Worm (Caenorhabditis elegans) whole organism, L4 larva: ENCODE data around the gene C23H3.5.

Experiments used
- F49E8.2 ChIP-seq: sonication (generic microtip); optimal IDR thresholded peaks from 2 replicates; lab custom pipeline; 2016; ENCODE audit warnings: missing compliant biosample characterization, mild to moderate bottlenecking, missing genetic modification characterization, borderline replicate concordance
- ZK546.5 ChIP-seq, 2 experiments: sonication (generic microtip); optimal IDR thresholded peaks; 2 replicates each; lab custom pipeline; 2017; ENCODE audit warnings: missing biosample characterization in 2 of 2, missing genetic modification characterization in 2 of 2
- dpl-1 ChIP-seq: fragments of 150-350 bp; optimal IDR thresholded peaks from 2 replicates; lab custom pipeline; 2014; ENCODE audit warnings: missing biosample characterization, missing genetic modification reagents, missing genetic modification characterization
- fkh-10 ChIP-seq: fragments of 150-350 bp; optimal IDR thresholded peaks from 2 replicates; lab custom pipeline; 2014; ENCODE audit warnings: missing biosample characterization, missing genetic modification reagents, missing genetic modification characterization
- jun-1 ChIP-seq: fragments of 150-350 bp; optimal IDR thresholded peaks from 2 replicates; lab custom pipeline; 2014; ENCODE audit warnings: missing biosample characterization, missing genetic modification reagents, missing genetic modification characterization
- lin-15B ChIP-seq: fragments of 150-350 bp; sonication (generic microtip); optimal IDR thresholded peaks from 3 replicates; lab custom pipeline; 2014; ENCODE audit warnings: missing biosample characterization, missing genetic modification characterization
- pha-4 ChIP-seq, 2 experiments: fragments of 150-350 bp in 1 of 2; fragments of 200-800 bp in 1 of 2; sonication (Bioruptor generic) in 1 of 2; IDR thresholded peaks in 1 of 2; optimal IDR thresholded peaks in 1 of 2; 2 replicates each; pipeline versions ENCODE4 v1.3.6 to Lab custom; 2014 to 2022; ENCODE audit warnings: missing genetic modification characterization in 2 of 2, missing genetic modification reagents in 2 of 2, missing biosample characterization in 1 of 2, missing compliant biosample characterization in 1 of 2
- zfp-2 ChIP-seq: sonication (generic microtip); optimal IDR thresholded peaks from 2 replicates; lab custom pipeline; 2016; ENCODE audit warnings: mild to moderate bottlenecking, missing genetic modification characterization, missing compliant biosample characterization

ce11 chrII:8212-8611 lies 39.2 kb upstream of the C23H3.5 start:
- TF ChIP-seq lin-15B, result no peak
- no peak for TF ChIP-seq zfp-2 (tag; lab: Kevin White, UChicago)
- TF ChIP-seq fkh-10 (GFP tag; lab: Kevin White, UChicago), result no peak
- TF ChIP-seq dpl-1, result no peak
- TF ChIP-seq F49E8.2 (tag; lab: Kevin White, UChicago), result no peak
- TF ChIP-seq pha-4 (GFP tag; IDR thresholded peaks at IDR 0.05; lab: Robert Waterston, UW), result no peak
- no peak for TF ChIP-seq pha-4 (tag; optimal IDR thresholded peaks at IDR 0.05; lab: Kevin White, UChicago)
- TF ChIP-seq jun-1 (tag; lab: Kevin White, UChicago), result no peak
- TF ChIP-seq ZK546.5 (tag; optimal IDR thresholded peaks at IDR 0.05; lab: Kevin White, UChicago), result no peak
